Fruit fly (Drosophila melanogaster) Kc167 (cell line): Measurements from ENCODE around the gene CG11069.

Experiments used
- Myc ChIP-seq: fragments of >200 bp; optimal IDR thresholded peaks from 2 replicates; lab custom pipeline; 2017; ENCODE audit warnings: missing external identifiers
- Sin3A ChIP-seq: fragments of >200 bp; optimal IDR thresholded peaks from 2 replicates; lab custom pipeline; 2018; ENCODE audit warnings: missing external identifiers
- h ChIP-seq: fragments of >200 bp; optimal IDR thresholded peaks from 3 replicates; lab custom pipeline; 2018; ENCODE audit warnings: missing external identifiers
- psq ChIP-seq: fragments of >200 bp; optimal IDR thresholded peaks from 2 replicates; lab custom pipeline; 2017; ENCODE audit warnings: missing external identifiers

dm6 chr3R:24859701-24860100 lies 34.8 kb upstream of the CG11069 start, which contains the start of gene ppk22:
- TF ChIP-seq Sin3A (no peak), h (lab: Kevin White, UChicago) (no peak), Myc (lab: Kevin White, UChicago) (no peak), psq (lab: Kevin White, UChicago) (no peak)
